Worm (Caenorhabditis elegans) whole organism, mixed stage, embryonic: ENCODE measurements around the gene srx-73.

ENCODE experiments used
- M03D4.4 ChIP-seq: sonication (generic microtip); optimal IDR thresholded peaks from 2 replicates; lab custom pipeline; 2017; ENCODE audit warnings: mild to moderate bottlenecking, missing genetic modification characterization, missing compliant biosample characterization
- bed-3 ChIP-seq: fragments of 200-800 bp; sonication (Bioruptor generic); optimal IDR thresholded peaks from 3 replicates; lab custom pipeline; 2018; ENCODE audit warnings: mild to moderate bottlenecking, missing genetic modification characterization, moderate library complexity, missing compliant biosample characterization
- blmp-1 ChIP-seq: fragments of 150-350 bp; optimal IDR thresholded peaks from 2 replicates; lab custom pipeline; 2014; ENCODE audit warnings: missing biosample characterization, missing genetic modification characterization
- ceh-39 ChIP-seq: fragments of 150-350 bp; optimal IDR thresholded peaks from 2 replicates; lab custom pipeline; 2014; ENCODE audit warnings: missing biosample characterization, missing genetic modification characterization
- ceh-43 ChIP-seq: fragments of 200-800 bp; sonication (Bioruptor generic); optimal IDR thresholded peaks from 2 replicates; lab custom pipeline; 2018; ENCODE audit warnings: mild to moderate bottlenecking, missing genetic modification characterization, moderate library complexity, missing compliant biosample characterization
- ceh-83 ChIP-seq: fragments of 200-800 bp; sonication (Bioruptor generic); optimal IDR thresholded peaks from 2 replicates; lab custom pipeline; 2018; ENCODE audit warnings: mild to moderate bottlenecking, missing genetic modification characterization, missing compliant biosample characterization
- ces-1 ChIP-seq: fragments of 150-350 bp; optimal IDR thresholded peaks from 2 replicates; lab custom pipeline; 2014; ENCODE audit warnings: missing biosample characterization, missing genetic modification reagents, missing genetic modification characterization
- drap-1 ChIP-seq: fragments of 200-800 bp; sonication (Bioruptor generic); optimal IDR thresholded peaks from 3 replicates; lab custom pipeline; 2018; ENCODE audit warnings: mild to moderate bottlenecking, missing genetic modification characterization, missing compliant biosample characterization
- elt-1 ChIP-seq: sonication (generic microtip); optimal IDR thresholded peaks from 2 replicates; lab custom pipeline; 2017; ENCODE audit warnings: missing genetic modification characterization, mild to moderate bottlenecking, missing compliant biosample characterization, antibody characterized with exemption, moderate library complexity, borderline replicate concordance; ENCODE audit not compliant: insufficient read depth
- elt-3 ChIP-seq: fragments of 150-350 bp; optimal IDR thresholded peaks from 2 replicates; lab custom pipeline; 2014; ENCODE audit warnings: missing biosample characterization, missing genetic modification characterization
- hlh-1 ChIP-seq: fragments of 150-350 bp; optimal IDR thresholded peaks from 2 replicates; lab custom pipeline; 2014; ENCODE audit warnings: missing biosample characterization, missing genetic modification reagents, missing genetic modification characterization
- lin-32 ChIP-seq: fragments of 200-800 bp; sonication (Bioruptor generic); optimal IDR thresholded peaks from 2 replicates; lab custom pipeline; 2018; ENCODE audit warnings: mild to moderate bottlenecking, missing genetic modification characterization, missing compliant biosample characterization
- lsy-2 ChIP-seq: fragments of 150-350 bp; optimal IDR thresholded peaks from 2 replicates; lab custom pipeline; 2014; ENCODE audit warnings: missing biosample characterization, missing genetic modification characterization
- mep-1 ChIP-seq: fragments of 150-350 bp; optimal IDR thresholded peaks from 2 replicates; lab custom pipeline; 2017; ENCODE audit warnings: missing biosample characterization, missing genetic modification reagents, missing genetic modification characterization, inconsistent platforms
- nhr-12 ChIP-seq: fragments of 150-350 bp; optimal IDR thresholded peaks from 2 replicates; lab custom pipeline; 2014; ENCODE audit warnings: missing biosample characterization, missing genetic modification characterization
- nhr-237 ChIP-seq: fragments of 150-350 bp; optimal IDR thresholded peaks from 2 replicates; lab custom pipeline; 2014; ENCODE audit warnings: missing biosample characterization, missing genetic modification characterization
- nhr-76 ChIP-seq: sonication (generic microtip); optimal IDR thresholded peaks from 2 replicates; lab custom pipeline; 2017; ENCODE audit warnings: missing biosample characterization, missing genetic modification characterization
- pha-4 ChIP-seq: fragments of 150-350 bp; optimal IDR thresholded peaks from 2 replicates; lab custom pipeline; 2018; ENCODE audit warnings: missing biosample characterization, missing genetic modification reagents, missing genetic modification characterization
- sem-2 ChIP-seq: fragments of 200-800 bp; sonication (Bioruptor generic); optimal IDR thresholded peaks from 2 replicates; lab custom pipeline; 2018; ENCODE audit warnings: mild to moderate bottlenecking, missing genetic modification characterization, missing compliant biosample characterization
- sptf-1 ChIP-seq: sonication (generic microtip); optimal IDR thresholded peaks from 2 replicates; lab custom pipeline; 2017; ENCODE audit warnings: mild to moderate bottlenecking, missing genetic modification characterization, moderate library complexity, missing compliant biosample characterization
- unc-39 ChIP-seq: fragments of 150-350 bp; optimal IDR thresholded peaks from 2 replicates; lab custom pipeline; 2014; ENCODE audit warnings: missing biosample characterization, missing genetic modification characterization

Gene srx-73

DNA sequence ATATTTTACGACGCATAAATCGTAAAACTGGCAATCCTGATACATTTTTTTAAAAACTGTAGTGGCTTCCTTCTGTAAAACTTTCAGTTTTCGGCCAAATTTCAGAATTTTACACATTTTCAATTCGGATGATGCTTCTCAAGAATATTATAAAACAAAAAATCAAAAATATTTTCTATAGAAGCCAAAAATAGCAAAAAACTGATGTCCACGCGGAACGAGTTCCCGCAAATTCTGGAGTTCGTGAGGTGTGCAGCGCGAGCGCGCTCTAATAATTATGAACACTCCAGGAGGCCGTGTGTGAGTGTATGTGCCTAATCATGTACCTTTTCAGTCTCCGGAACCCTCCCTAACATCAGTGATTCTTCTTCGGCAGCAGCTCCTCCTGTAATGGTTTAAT is 48.3 kb downstream of the srx-73 start, which contains the start of gene sumv-2:
sumv-2 (plus strand) TSS at position 301 of the 400 bp plus-strand sequence.
- no peak for TF ChIP-seq lin-32 (GFP tag; lab: Kevin White, UChicago)
- no peak for TF ChIP-seq drap-1 (GFP tag; lab: Kevin White, UChicago)
- no peak for TF ChIP-seq bed-3 (GFP tag; lab: Kevin White, UChicago)
- TF ChIP-seq unc-39, result no peak
- no peak for TF ChIP-seq blmp-1 (tag; lab: Kevin White, UChicago)
- no peak for TF ChIP-seq nhr-76 (tag; lab: Kevin White, UChicago)
- TF ChIP-seq ceh-83 (GFP tag; lab: Kevin White, UChicago), result no peak
- no peak for TF ChIP-seq mep-1 (tag; lab: Kevin White, UChicago)
- no peak for TF ChIP-seq elt-1
- TF ChIP-seq nhr-237, result no peak
- no peak for TF ChIP-seq ces-1
- no peak for TF ChIP-seq sem-2 (GFP tag; lab: Kevin White, UChicago)
- TF ChIP-seq hlh-1, result no peak

DNA sequence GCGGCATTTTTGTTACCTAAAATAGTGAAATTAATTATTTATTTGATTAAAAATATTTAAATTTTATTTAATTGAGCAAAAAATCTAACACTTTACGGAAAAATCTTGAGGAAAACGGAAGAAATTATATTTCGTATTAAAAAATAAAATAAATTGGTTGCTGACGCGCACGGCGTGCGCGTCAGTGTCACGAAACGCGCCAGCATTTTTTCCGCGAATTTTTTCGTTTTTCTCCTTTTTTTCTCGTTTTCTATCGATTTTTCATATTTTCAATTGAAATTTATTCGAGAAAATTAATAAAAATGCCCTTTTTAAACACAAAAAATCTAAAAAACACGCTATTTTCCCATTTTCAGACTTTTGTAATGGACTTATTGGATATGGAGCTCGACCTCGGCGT is 49.7 kb downstream of the srx-73 start, which contains the start of the genes Y61A9LA.10 and F54D11.4:
Y61A9LA.10 (minus strand) TSS at position 16 of the 400 bp plus-strand sequence.
F54D11.4 (plus strand) TSS at position 350 of the 400 bp plus-strand sequence.
- TF ChIP-seq pha-4 (tag; lab: Kevin White, UChicago) (no peak), nhr-12 (no peak), bed-3 (GFP tag; lab: Kevin White, UChicago) (peak; percentile 4), sptf-1 (tag; lab: Kevin White, UChicago) (peak; percentile 64), ceh-43 (GFP tag; lab: Kevin White, UChicago) (peak; percentile 22), elt-3 (tag; lab: Kevin White, UChicago) (no peak), mep-1 (tag; lab: Kevin White, UChicago) (peak; percentile 75), ceh-83 (GFP tag; lab: Kevin White, UChicago) (no peak), M03D4.4 (tag; lab: Kevin White, UChicago) (peak; percentile 42), ceh-39 (tag; lab: Kevin White, UChicago) (peak; percentile 13), nhr-237 (peak; percentile 14), lsy-2 (tag; lab: Kevin White, UChicago) (peak; percentile 20), ces-1 (peak; percentile 65)
- TF ChIP-seq, all 35 proteins: peak for 9
